Worm (Caenorhabditis elegans) whole organism, L4 larva: ENCODE data around the gene gpch-1.

Experiments used
- F26F4.8 ChIP-seq: fragments of 200-800 bp; sonication (Bioruptor generic); conservative IDR thresholded peaks from 2 replicates; pipeline ENCODE4 v1.3.6; 2022; ENCODE audit warnings: missing genetic modification characterization, missing compliant biosample characterization
- ama-1 ChIP-seq: fragments of 150-350 bp; optimal IDR thresholded peaks from 2 replicates; lab custom pipeline; 2014; ENCODE audit warnings: inconsistent platforms, mixed read lengths
- dmd-8 ChIP-seq: fragments of 200-800 bp; sonication (Bioruptor generic); IDR thresholded peaks from 2 replicates; pipeline ENCODE4 v1.3.6; 2022; ENCODE audit warnings: missing genetic modification characterization, missing compliant biosample characterization
- jun-1 ChIP-seq: fragments of 150-350 bp; optimal IDR thresholded peaks from 2 replicates; lab custom pipeline; 2014; ENCODE audit warnings: missing biosample characterization, missing genetic modification reagents, missing genetic modification characterization
- lin-38 ChIP-seq: fragments of 200-800 bp; sonication (Bioruptor generic); IDR thresholded peaks from 2 replicates; pipeline ENCODE4 v1.3.6; 2022; ENCODE audit warnings: missing genetic modification reagents, missing genetic modification characterization, missing compliant biosample characterization
- mes-2 ChIP-seq: sonication (generic microtip); optimal IDR thresholded peaks from 2 replicates; lab custom pipeline; 2016; ENCODE audit warnings: missing genotype, mild to moderate bottlenecking, missing genetic modification characterization, missing compliant biosample characterization; ENCODE audit not compliant: poor library complexity, severe bottlenecking
- nhr-77 ChIP-seq: fragments of 150-350 bp; optimal IDR thresholded peaks from 2 replicates; lab custom pipeline; 2014; ENCODE audit warnings: missing biosample characterization, missing genetic modification characterization
- unc-62 ChIP-seq, 3 experiments: fragments of 150-350 bp in 1 of 3; sonication (generic microtip); optimal IDR thresholded peaks in 2 of 3; peaks in 1 of 3; 1 replicate in 1 of 3; 2 replicates in 2 of 3; lab custom pipeline; 2014 to 2017; ENCODE audit warnings: missing biosample characterization in 3 of 3, missing genetic modification characterization in 3 of 3, missing genetic modification reagents in 3 of 3, missing genotype in 1 of 3

- peak in 1 of 2 experiments; percentile 52 for TF ChIP-seq unc-62 (GFP tag; optimal IDR thresholded peaks at IDR 0.05 in 1 of 2; lab: Kevin White, UChicago)
- no peak for TF ChIP-seq unc-62 (tag; optimal IDR thresholded peaks at IDR 0.05; lab: Kevin White, UChicago)
- no peak for TF ChIP-seq F26F4.8
- TF ChIP-seq lin-38 (GFP tag; lab: Robert Waterston, UW), result no peak
- TF ChIP-seq nhr-77, result no peak
- TF ChIP-seq ama-1 (lab: Kevin White, UChicago), result no peak
- TF ChIP-seq dmd-8 (GFP tag; lab: Robert Waterston, UW), result peak; percentile 69; the same call in 1 of the 2 replicates
- no peak for TF ChIP-seq jun-1 (tag; lab: Kevin White, UChicago)
- TF ChIP-seq mes-2 (tag; lab: Kevin White, UChicago), result peak; percentile 63
These were observed 46.0 kb upstream of the gpch-1 start for ce11 chrIII:4362332-4362731.
